Worm (Caenorhabditis elegans): ENCODE results near the gene Y54G2A.48.
"Not testable (repeated sequence)": the region's sequence is repeated elsewhere in the genome, so short reads cannot be mapped to it uniquely, and the experiment has no call there.

Y54G2A.48 gene

DNA sequence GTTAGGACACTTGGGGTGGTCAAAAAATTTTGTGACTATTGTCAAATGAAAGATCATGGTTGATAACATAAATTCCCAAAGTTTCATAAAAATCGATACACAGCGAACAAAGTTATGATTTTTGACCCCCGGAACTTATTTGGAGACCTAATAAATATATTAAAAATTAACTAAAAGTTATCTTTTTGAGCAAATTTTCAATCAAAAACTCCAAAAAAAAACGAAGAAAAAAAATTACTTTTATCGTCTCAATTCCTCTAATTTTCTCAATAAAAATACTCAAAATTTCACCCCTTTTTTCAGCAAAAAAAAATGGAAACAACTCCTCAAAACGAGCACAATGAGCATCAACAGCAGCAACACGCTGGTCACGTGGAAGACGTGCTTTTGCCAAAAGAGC is 44.1 kb downstream of the Y54G2A.48 start, which contains the start of gene atln-1:
Gene atln-1, plus strand, starts transcription at position 301 of the 400 bp plus-strand sequence.
- TF ChIP-seq lin-39, fos-1, aha-1 (tag; optimal IDR thresholded peaks at IDR 0.05): not testable (repeated sequence)

- TF ChIP-seq efl-3 (GFP tag; optimal IDR thresholded peaks at IDR 0.05) (no peak), tlp-1 (tag; optimal IDR thresholded peaks at IDR 0.05) (no peak), nhr-20 (tag; optimal IDR thresholded peaks at IDR 0.05) (peak; percentile 46), dsc-1 (tag; optimal IDR thresholded peaks at IDR 0.05) (peak; percentile 15), lin-13 (GFP tag; optimal IDR thresholded peaks at IDR 0.05) (no peak), pqm-1 (tag; optimal IDR thresholded peaks at IDR 0.05) (no peak), lin-39 (tag; optimal IDR thresholded peaks at IDR 0.05) (no peak), fkh-4 (tag; optimal IDR thresholded peaks at IDR 0.05; ENCODE audit: borderline replicate concordance) (no peak), unc-30 (tag; optimal IDR thresholded peaks at IDR 0.05) (no peak), nhr-237 (tag; optimal IDR thresholded peaks at IDR 0.05) (no peak), Y116A8C.19 (tag; optimal IDR thresholded peaks at IDR 0.05; ENCODE audit: borderline replicate concordance) (no peak), elt-3 (tag; optimal IDR thresholded peaks at IDR 0.05) (peak in 1 of 6 experiments; percentile 26), hlh-17 (GFP tag; optimal IDR thresholded peaks at IDR 0.05; ENCODE audit: borderline replicate concordance) (no peak), fkh-10 (GFP tag; optimal IDR thresholded peaks at IDR 0.05) (no peak), mef-2 (tag; optimal IDR thresholded peaks at IDR 0.05) (no peak), nhr-71 (tag; optimal IDR thresholded peaks at IDR 0.05) (peak; percentile 68), blmp-1 (tag; optimal IDR thresholded peaks at IDR 0.05) (peak; percentile 38), ceh-82 (tag; optimal IDR thresholded peaks at IDR 0.05) (peak; percentile 3 to 46 (median 40)), ama-1 (optimal IDR thresholded peaks at IDR 0.05) (no peak), lsy-2 (tag; optimal IDR thresholded peaks at IDR 0.05) (peak; percentile 46 to 57), ces-1 (GFP tag; optimal IDR thresholded peaks at IDR 0.05) (no peak), nhr-90 (tag; optimal IDR thresholded peaks at IDR 0.05; ENCODE audit: poor library complexity) (peak; percentile 48), snu-23 (GFP tag; optimal IDR thresholded peaks at IDR 0.05) (peak; percentile 68), egl-13 (tag; optimal IDR thresholded peaks at IDR 0.05) (no peak), egl-27 (tag; optimal IDR thresholded peaks at IDR 0.05) (no peak), rnt-1 (tag; optimal IDR thresholded peaks at IDR 0.05) (no peak), lin-14 (GFP tag; optimal IDR thresholded peaks at IDR 0.05) (no peak), nhr-77 (tag; optimal IDR thresholded peaks at IDR 0.05) (no peak), dpl-1 (GFP tag; optimal IDR thresholded peaks at IDR 0.05) (peak; percentile 37 to 45 (median 43)), unc-86 (tag; optimal IDR thresholded peaks at IDR 0.05) (no peak), C34B4.2 (tag; optimal IDR thresholded peaks at IDR 0.05) (no peak), pax-3 (tag; optimal IDR thresholded peaks at IDR 0.05) (no peak), skn-1 (tag; optimal IDR thresholded peaks at IDR 0.05) (no peak), unc-130 (tag; optimal IDR thresholded peaks at IDR 0.05) (no peak), lin-15B (tag; optimal IDR thresholded peaks at IDR 0.05) (no peak), ceh-90 (tag; optimal IDR thresholded peaks at IDR 0.05) (no peak), F16B12.6 (tag; optimal IDR thresholded peaks at IDR 0.05) (no peak), efl-1 (optimal IDR thresholded peaks at IDR 0.05) (peak; percentile 69 to 72), efl-1 (GFP tag; optimal IDR thresholded peaks at IDR 0.05 in 1 of 2) (peak; percentile 47 to 87), ceh-88 (GFP tag; IDR thresholded peaks at IDR 0.05) (no peak), pag-3 (tag; optimal IDR thresholded peaks at IDR 0.05; ENCODE audit: borderline replicate concordance, insufficient read depth) (no peak), unc-98 (GFP tag; IDR thresholded peaks at IDR 0.05) (no peak), nhr-11 (tag; optimal IDR thresholded peaks at IDR 0.05) (no peak), nhr-12 (tag; optimal IDR thresholded peaks at IDR 0.05) (no peak), mab-9 (GFP tag; IDR thresholded peaks at IDR 0.05) (no peak), zag-1 (tag; optimal IDR thresholded peaks at IDR 0.05) (no peak), fos-1 (tag; optimal IDR thresholded peaks at IDR 0.05) (no peak), nhr-76 (tag; optimal IDR thresholded peaks at IDR 0.05) (no peak), isw-1 (GFP tag; IDR thresholded peaks at IDR 0.05) (peak; percentile 27), C04F5.9 (tag; optimal IDR thresholded peaks at IDR 0.05) (no peak), hpl-2 (GFP tag; optimal IDR thresholded peaks at IDR 0.05) (no peak)
Measured at ce11 chrIV:2785057-2785456, 47.4 kb downstream of the Y54G2A.48 start.

All from whole organism, L1 larva.